Worm (Caenorhabditis elegans): ENCODE results near the gene fbxa-182.

DNA sequence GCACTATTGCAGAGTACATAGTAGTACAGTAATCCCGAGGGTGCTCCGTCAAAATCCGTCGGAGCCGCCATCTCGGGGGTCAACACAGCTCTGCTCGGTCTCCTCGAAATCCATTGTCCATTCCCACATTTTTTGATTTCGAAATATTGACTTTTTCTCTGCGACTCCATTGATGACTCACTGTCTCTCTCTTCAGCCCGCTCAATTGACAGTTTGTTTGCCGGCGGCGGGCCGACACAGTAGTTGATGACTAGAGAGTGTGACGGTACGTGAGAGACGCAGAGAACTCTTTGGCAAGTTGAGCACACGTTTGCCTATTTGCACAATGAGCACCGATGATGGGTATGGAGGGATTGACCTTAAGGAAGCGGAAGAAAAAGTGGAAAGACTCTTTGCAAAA, 42.3 kb upstream of the fbxa-182 start:
- no peak for TF ChIP-seq nhr-6 (tag; optimal IDR thresholded peaks at IDR 0.05)
- no peak for TF ChIP-seq mdl-1 (tag; optimal IDR thresholded peaks at IDR 0.05)
- no peak for TF ChIP-seq unc-39 (tag; optimal IDR thresholded peaks at IDR 0.05)
- TF ChIP-seq ama-1 (optimal IDR thresholded peaks at IDR 0.05), result no peak
- TF ChIP-seq nhr-11 (tag; optimal IDR thresholded peaks at IDR 0.05), result no peak
- no peak for TF ChIP-seq lin-13 (GFP tag; optimal IDR thresholded peaks at IDR 0.05)

Data from whole organism, L2 larva.